Fruit fly (Drosophila melanogaster) whole organism, embryonic: ENCODE results near the gene NijC.

Experiments used
- CG6654 ChIP-seq: fragments of 200-800 bp; sonication (Bioruptor generic); optimal IDR thresholded peaks from 2 replicates; lab custom pipeline; 2017; ENCODE audit warnings: missing biosample characterization, mild to moderate bottlenecking, missing genetic modification characterization
- CTCF ChIP-seq: fragments of 200-800 bp; sonication (Bioruptor generic); optimal IDR thresholded peaks from 2 replicates; lab custom pipeline; 2017; ENCODE audit warnings: missing biosample characterization, mild to moderate bottlenecking, missing genetic modification characterization, moderate library complexity

DNA sequence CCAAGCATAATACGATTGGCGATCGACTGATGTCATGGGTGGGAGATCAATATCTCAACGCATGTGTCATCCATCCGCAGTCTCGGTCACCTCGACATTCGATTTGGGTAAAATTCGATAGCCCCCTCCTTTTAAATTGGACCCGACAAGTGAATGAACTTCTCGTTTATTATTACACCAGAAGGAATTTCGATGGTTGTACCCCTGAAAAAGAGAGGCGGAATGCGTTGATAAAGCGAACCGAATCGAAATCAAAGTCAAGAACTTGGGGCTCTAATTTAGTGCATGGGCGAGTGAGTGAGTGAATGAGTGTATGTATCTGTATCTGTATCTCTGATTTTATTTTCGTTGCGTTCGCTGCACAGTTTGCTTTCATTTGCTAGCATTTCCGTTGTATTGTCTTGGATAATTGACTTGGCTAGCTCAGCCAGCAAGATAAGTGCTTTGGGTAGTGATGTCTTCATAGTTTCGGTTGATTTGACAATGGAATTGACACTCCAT, 7.1 kb downstream of the NijC start:
- TF ChIP-seq CTCF (no peak), CG6654 (GFP tag; lab: Kevin White, UChicago) (no peak)
